Fruit fly (Drosophila melanogaster) whole organism, embryonic: ENCODE measurements around the gene Dfd.

ENCODE experiments used
- Adf1 ChIP-seq: fragments of 200-800 bp; sonication (Bioruptor generic); IDR thresholded peaks from 2 replicates; pipeline ENCODE4 v1.3.6; 2022; ENCODE audit warnings: missing biosample characterization, missing genetic modification characterization
- B-H1 ChIP-seq: fragments of 200-800 bp; sonication (Bioruptor generic); IDR thresholded peaks from 3 replicates; pipeline ENCODE4 v1.3.6; 2022; ENCODE audit warnings: missing biosample characterization, missing genetic modification characterization
- CG10147 ChIP-seq: fragments of 200-800 bp; sonication (Bioruptor generic); optimal IDR thresholded peaks from 2 replicates; lab custom pipeline; 2019; ENCODE audit warnings: missing biosample characterization, mild to moderate bottlenecking, missing genetic modification characterization, moderate library complexity
- CG11085 ChIP-seq: fragments of 200-800 bp; sonication (Bioruptor generic); IDR thresholded peaks from 2 replicates; pipeline ENCODE4 v1.3.6; 2022; ENCODE audit warnings: missing biosample characterization, missing genetic modification characterization
- CG11695 ChIP-seq: fragments of 200-800 bp; sonication (Bioruptor generic); IDR thresholded peaks from 3 replicates; pipeline ENCODE4 v1.3.6; 2022; ENCODE audit warnings: missing biosample characterization, missing genetic modification characterization
- CG12391 ChIP-seq: fragments of 200-800 bp; sonication (Bioruptor generic); optimal IDR thresholded peaks from 3 replicates; lab custom pipeline; 2018; ENCODE audit warnings: missing biosample characterization, mild to moderate bottlenecking, missing genetic modification characterization, moderate library complexity
- CG14965 ChIP-seq: fragments of 200-800 bp; sonication (Bioruptor generic); optimal IDR thresholded peaks from 2 replicates; lab custom pipeline; 2016; ENCODE audit warnings: missing biosample characterization, missing genetic modification characterization, borderline replicate concordance
- CG16815 ChIP-seq: fragments of 200-800 bp; sonication (Bioruptor generic); optimal IDR thresholded peaks from 3 replicates; lab custom pipeline; 2017; ENCODE audit warnings: missing biosample characterization, mild to moderate bottlenecking, missing genetic modification characterization
- CG42726 ChIP-seq: fragments of 200-800 bp; sonication (Bioruptor generic); IDR thresholded peaks from 2 replicates; pipeline ENCODE4 v1.3.6; 2022; ENCODE audit warnings: missing biosample characterization, missing genetic modification characterization; ENCODE audit not compliant: partially characterized antibody
- CG4424 ChIP-seq: fragments of 200-800 bp; sonication (Bioruptor generic); optimal IDR thresholded peaks from 3 replicates; lab custom pipeline; 2016; ENCODE audit warnings: missing biosample characterization, missing genetic modification characterization
- CG4617 ChIP-seq: fragments of 200-800 bp; sonication (Bioruptor generic); optimal IDR thresholded peaks from 3 replicates; lab custom pipeline; 2016; ENCODE audit warnings: missing biosample characterization, missing genetic modification characterization, borderline replicate concordance
- CG4707 ChIP-seq: fragments of 200-800 bp; sonication (Bioruptor generic); optimal IDR thresholded peaks from 2 replicates; lab custom pipeline; 2018; ENCODE audit warnings: missing biosample characterization, mild to moderate bottlenecking, missing genetic modification characterization, moderate library complexity
- CG5180 ChIP-seq: fragments of 200-800 bp; sonication (Bioruptor generic); optimal IDR thresholded peaks from 3 replicates; lab custom pipeline; 2017; ENCODE audit warnings: missing biosample characterization, missing genetic modification characterization, mild to moderate bottlenecking, moderate library complexity, missing genetic modification reagents
- CG5245 ChIP-seq: fragments of 200-800 bp; sonication (Bioruptor generic); optimal IDR thresholded peaks from 3 replicates; lab custom pipeline; 2016; ENCODE audit warnings: missing biosample characterization, missing genetic modification characterization
- CG7928 ChIP-seq: fragments of 200-800 bp; sonication (Bioruptor generic); optimal IDR thresholded peaks from 2 replicates; lab custom pipeline; 2017; ENCODE audit warnings: missing biosample characterization, mild to moderate bottlenecking, missing genetic modification characterization
- CG8089 ChIP-seq: fragments of 200-800 bp; sonication (Bioruptor generic); optimal IDR thresholded peaks from 3 replicates; lab custom pipeline; 2016; ENCODE audit warnings: missing biosample characterization, missing genetic modification characterization
- CG8281 ChIP-seq: fragments of 200-800 bp; sonication (Bioruptor generic); optimal IDR thresholded peaks from 2 replicates; lab custom pipeline; 2018; ENCODE audit warnings: missing biosample characterization, mild to moderate bottlenecking, missing genetic modification characterization, moderate library complexity
- CoRest ChIP-seq: fragments of 200-800 bp; sonication (Bioruptor generic); optimal IDR thresholded peaks from 3 replicates; lab custom pipeline; 2018; ENCODE audit warnings: missing biosample characterization, mild to moderate bottlenecking, missing genetic modification characterization, moderate library complexity
- D19A ChIP-seq: fragments of 200-800 bp; optimal IDR thresholded peaks from 3 replicates; lab custom pipeline; 2019; ENCODE audit warnings: missing biosample characterization, mild to moderate bottlenecking, missing genetic modification characterization, moderate library complexity
- Hmx ChIP-seq: fragments of 200-800 bp; sonication (Bioruptor generic); optimal IDR thresholded peaks from 2 replicates; lab custom pipeline; 2016; ENCODE audit warnings: missing biosample characterization, missing genetic modification characterization
- Hr51 ChIP-seq, 2 experiments: fragments of 200-800 bp; sonication (Bioruptor generic); optimal IDR thresholded peaks; 2 replicates in 1 of 2; 3 replicates in 1 of 2; lab custom pipeline; 2016 to 2018; ENCODE audit warnings: missing biosample characterization in 2 of 2, missing genetic modification characterization in 2 of 2, mild to moderate bottlenecking in 1 of 2, moderate library complexity in 1 of 2
- Kr ChIP-seq: fragments of 200-800 bp; sonication (Bioruptor generic); optimal IDR thresholded peaks from 2 replicates; lab custom pipeline; 2017; ENCODE audit warnings: missing biosample characterization, mild to moderate bottlenecking, missing genetic modification characterization
- Lim3 ChIP-seq: fragments of 200-800 bp; sonication (Bioruptor generic); IDR thresholded peaks from 2 replicates; pipeline ENCODE4 v1.3.6; 2022; ENCODE audit warnings: missing biosample characterization, missing genetic modification characterization
- Meics ChIP-seq: fragments of 200-800 bp; sonication (Bioruptor generic); optimal IDR thresholded peaks from 2 replicates; lab custom pipeline; 2017; ENCODE audit warnings: missing biosample characterization, mild to moderate bottlenecking, missing genetic modification characterization
- Rx ChIP-seq: fragments of 200-800 bp; sonication (Bioruptor generic); IDR thresholded peaks from 2 replicates; pipeline ENCODE4 v1.3.6; 2022; ENCODE audit warnings: missing biosample characterization, missing genetic modification characterization
- Sry-β ChIP-seq: fragments of 200-800 bp; sonication (Bioruptor generic); optimal IDR thresholded peaks from 2 replicates; lab custom pipeline; 2018; ENCODE audit warnings: missing biosample characterization, mild to moderate bottlenecking, missing genetic modification characterization, moderate library complexity
- ara ChIP-seq: fragments of 200-800 bp; sonication (Bioruptor generic); IDR thresholded peaks from 2 replicates; pipeline ENCODE4 v1.3.6; 2022; ENCODE audit warnings: missing biosample characterization, missing genetic modification characterization
- bbx ChIP-seq: fragments of 200-800 bp; sonication (Bioruptor generic); IDR thresholded peaks from 2 replicates; pipeline ENCODE4 v1.3.6; 2022; ENCODE audit warnings: missing biosample characterization, missing genetic modification characterization; ENCODE audit not compliant: partially characterized antibody
- chif ChIP-seq, 2 experiments: fragments of 200-800 bp; sonication (Bioruptor generic); optimal IDR thresholded peaks; 3 replicates each; lab custom pipeline; 2016; ENCODE audit warnings: missing biosample characterization in 2 of 2, missing genetic modification characterization in 2 of 2
- crol ChIP-seq: fragments of 200-800 bp; sonication (Bioruptor generic); IDR thresholded peaks from 2 replicates; pipeline ENCODE4 v1.3.6; 2022; ENCODE audit warnings: missing biosample characterization, missing genetic modification characterization
- dan ChIP-seq: fragments of 200-800 bp; sonication (Bioruptor generic); IDR thresholded peaks from 2 replicates; pipeline ENCODE4 v1.3.6; 2022; ENCODE audit warnings: missing biosample characterization, missing genetic modification characterization
- ken ChIP-seq: fragments of 200-800 bp; sonication (Bioruptor generic); IDR thresholded peaks from 3 replicates; pipeline ENCODE4 v1.3.6; 2022; ENCODE audit warnings: missing biosample characterization, missing genetic modification characterization
- lola ChIP-seq, 3 experiments: fragments of >200 bp in 2 of 3; fragments of 200-800 bp in 1 of 3; sonication (Bioruptor generic) in 1 of 3; optimal IDR thresholded peaks; 2 replicates each; lab custom pipeline; 2017 to 2019; ENCODE audit warnings: missing biosample characterization in 3 of 3, missing genetic modification characterization in 3 of 3, mild to moderate bottlenecking in 1 of 3, moderate library complexity in 1 of 3
- mld ChIP-seq: fragments of 200-800 bp; sonication (Bioruptor generic); IDR thresholded peaks from 3 replicates; pipeline ENCODE4 v1.3.6; 2022; ENCODE audit warnings: missing biosample characterization, missing genetic modification characterization; ENCODE audit not compliant: partially characterized antibody
- oc ChIP-seq: fragments of 200-800 bp; sonication (Bioruptor generic); optimal IDR thresholded peaks from 2 replicates; lab custom pipeline; 2018; ENCODE audit warnings: missing biosample characterization, mild to moderate bottlenecking, missing genetic modification characterization, moderate library complexity
- pan ChIP-seq, 4 experiments: fragments of >200 bp in 3 of 4; fragments of 200-800 bp in 1 of 4; sonication (Bioruptor generic) in 1 of 4; optimal IDR thresholded peaks in 3 of 4; IDR thresholded peaks in 1 of 4; 2 replicates each; pipeline versions ENCODE4 v1.3.6 to Lab custom; 2017 to 2022; ENCODE audit warnings: missing biosample characterization in 2 of 4, missing genetic modification characterization in 2 of 4, mixed read lengths in 1 of 4
- shn ChIP-seq: fragments of 200-800 bp; sonication (Bioruptor generic); optimal IDR thresholded peaks from 3 replicates; lab custom pipeline; 2016; ENCODE audit warnings: missing biosample characterization, missing genetic modification characterization
- sim ChIP-seq: fragments of 200-800 bp; sonication (Bioruptor generic); IDR thresholded peaks from 2 replicates; pipeline ENCODE4 v1.3.6; 2022; ENCODE audit warnings: missing biosample characterization, missing genetic modification characterization
- sna ChIP-seq: fragments of 200-800 bp; sonication (Bioruptor generic); IDR thresholded peaks from 2 replicates; pipeline ENCODE4 v1.3.6; 2022; ENCODE audit warnings: missing biosample characterization, missing genetic modification characterization; ENCODE audit not compliant: partially characterized antibody
- stc ChIP-seq: fragments of 200-800 bp; sonication (Bioruptor generic); IDR thresholded peaks from 2 replicates; pipeline ENCODE4 v1.3.6; 2022; ENCODE audit warnings: missing biosample characterization, missing genetic modification characterization
- sug ChIP-seq: fragments of 200-800 bp; optimal IDR thresholded peaks from 2 replicates; lab custom pipeline; 2019; ENCODE audit warnings: missing biosample characterization, mild to moderate bottlenecking, missing genetic modification characterization, moderate library complexity
- tio ChIP-seq: fragments of 200-800 bp; sonication (Bioruptor generic); optimal IDR thresholded peaks from 2 replicates; lab custom pipeline; 2017; ENCODE audit warnings: missing biosample characterization, missing genetic modification characterization, inconsistent platforms
- tna ChIP-seq: fragments of 200-800 bp; sonication (Bioruptor generic); IDR thresholded peaks from 2 replicates; pipeline ENCODE4 v1.3.6; 2022; ENCODE audit warnings: missing biosample characterization, missing genetic modification characterization; ENCODE audit not compliant: partially characterized antibody
- toy ChIP-seq: fragments of 200-800 bp; sonication (Bioruptor generic); IDR thresholded peaks from 2 replicates; pipeline ENCODE4 v1.3.6; 2022; ENCODE audit warnings: missing biosample characterization, missing genetic modification characterization
- ttk ChIP-seq: fragments of 200-800 bp; sonication (Bioruptor generic); IDR thresholded peaks from 2 replicates; pipeline ENCODE4 v2.1.2; 2022; ENCODE audit warnings: missing biosample characterization, missing genetic modification characterization
- unpg ChIP-seq: fragments of 200-800 bp; sonication (Bioruptor generic); optimal IDR thresholded peaks from 3 replicates; lab custom pipeline; 2018; ENCODE audit warnings: missing biosample characterization, mild to moderate bottlenecking, missing genetic modification characterization, moderate library complexity
- zen2 ChIP-seq: fragments of 200-800 bp; sonication (Bioruptor generic); IDR thresholded peaks from 3 replicates; pipeline ENCODE4 v1.3.6; 2022; ENCODE audit warnings: missing biosample characterization, missing genetic modification characterization; ENCODE audit not compliant: partially characterized antibody

Dfd gene

DNA sequence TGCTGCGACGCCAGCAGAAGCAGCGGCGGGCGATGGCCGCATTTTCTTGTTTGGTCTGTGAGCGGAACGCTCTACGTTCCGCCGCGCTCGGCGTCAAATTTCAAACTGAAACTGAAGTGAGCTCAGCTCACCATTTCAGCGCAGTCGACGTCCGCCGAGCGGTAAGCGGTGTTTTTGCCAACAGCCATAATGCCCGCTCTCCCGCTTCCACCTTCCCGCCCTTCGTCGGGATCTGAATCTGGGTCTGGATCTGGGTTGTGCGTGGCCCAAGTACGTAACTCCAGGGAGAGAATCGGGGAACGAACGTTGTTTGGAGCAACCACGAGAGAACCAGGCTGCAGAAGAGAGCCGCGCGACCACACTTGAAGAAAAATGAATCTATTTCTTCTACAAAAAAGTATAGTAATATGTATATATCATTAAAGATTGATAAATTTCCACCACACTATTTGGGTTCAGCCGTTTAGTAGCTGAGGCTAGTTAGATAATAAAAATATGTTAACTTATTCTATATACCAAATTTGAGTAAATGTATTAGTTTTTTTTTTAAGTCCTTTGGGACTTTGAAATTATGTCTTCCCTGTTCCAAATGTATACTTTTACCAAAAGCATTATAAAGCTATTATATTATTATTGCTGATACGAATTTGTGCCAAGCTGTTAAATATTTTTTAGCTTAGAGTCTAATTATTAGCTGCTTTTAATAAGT is 24.8 kb downstream of the Dfd start (continued):
- 0 out of 2 replicates have a peak, but pooled peaks have one; percentile 46 for TF ChIP-seq bbx
- no peak for TF ChIP-seq CG7928 (GFP tag; lab: Kevin White, UChicago)
- no peak for TF ChIP-seq Lim3 (GFP tag; lab: Robert Waterston, UW)
- TF ChIP-seq CoRest (tag; lab: Kevin White, UChicago): peak; percentile 39
- peak; percentile 12 for TF ChIP-seq CG5180
- peak; percentile 42 for TF ChIP-seq CG12391 (tag; lab: Kevin White, UChicago)
- 0 out of 3 replicates have a peak, but pooled peaks have one; percentile 55 for TF ChIP-seq mld (GFP tag; lab: Robert Waterston, UW)
- TF ChIP-seq CG11695 (GFP tag; lab: Robert Waterston, UW): no peak
- TF ChIP-seq Sry-β (GFP tag; lab: Kevin White, UChicago): no peak
- no peak for TF ChIP-seq CG11085 (GFP tag; lab: Robert Waterston, UW)
- TF ChIP-seq ara: 0 out of 2 replicates have a peak, but pooled peaks have one; percentile 21
- peak in 1 of 2 experiments; percentile 32 for TF ChIP-seq Hr51 (GFP tag; optimal IDR thresholded peaks at IDR 0.05; lab: Kevin White, UChicago)
- no peak for TF ChIP-seq tna (GFP tag; lab: Robert Waterston, UW)
- TF ChIP-seq tio (GFP tag; lab: Kevin White, UChicago): no peak
- no peak for TF ChIP-seq Rx (GFP tag; lab: Robert Waterston, UW)
- TF ChIP-seq B-H1: no peak
- no peak for TF ChIP-seq CG4707
- TF ChIP-seq Hmx (GFP tag; lab: Kevin White, UChicago): no peak
- TF ChIP-seq CG5245 (GFP tag; lab: Kevin White, UChicago): no peak
- TF ChIP-seq CG8089 (GFP tag; lab: Kevin White, UChicago): no peak
- TF ChIP-seq oc (tag; lab: Kevin White, UChicago): no peak
- peak; percentile 28 for TF ChIP-seq unpg (GFP tag; lab: Kevin White, UChicago)
- 0 out of 3 replicates have a peak, but pooled peaks have one; percentile 14 for TF ChIP-seq ken (GFP tag; lab: Robert Waterston, UW)
- TF ChIP-seq CG16815 (GFP tag; lab: Kevin White, UChicago): peak; percentile 14
- peak; percentile 28 for TF ChIP-seq D19A (tag; lab: Kevin White, UChicago)
- TF ChIP-seq sna (GFP tag; lab: Robert Waterston, UW): no peak
- TF ChIP-seq stc (GFP tag; lab: Robert Waterston, UW): no peak
- TF ChIP-seq toy: no peak
- TF ChIP-seq CG4424 (GFP tag; lab: Kevin White, UChicago): peak; percentile 15
- no peak for TF ChIP-seq CG4617 (GFP tag; lab: Kevin White, UChicago)
- no peak for TF ChIP-seq ttk (GFP tag; lab: Robert Waterston, UW)
- no peak for TF ChIP-seq CG42726
- TF ChIP-seq CG8281 (tag; lab: Kevin White, UChicago): no peak
- TF ChIP-seq shn (GFP tag; lab: Kevin White, UChicago): no peak
- TF ChIP-seq sug (tag; lab: Kevin White, UChicago): no peak
- no peak for TF ChIP-seq chif (GFP tag; optimal IDR thresholded peaks at IDR 0.05; lab: Kevin White, UChicago)
- TF ChIP-seq sim: 0 out of 2 replicates have a peak, but pooled peaks have one; percentile 13
- no peak for TF ChIP-seq CG14965 (GFP tag; lab: Kevin White, UChicago)
- peak in 1 of 3 experiments; percentile 60 for TF ChIP-seq lola (GFP tag; optimal IDR thresholded peaks at IDR 0.05; lab: Kevin White, UChicago)
- no peak for TF ChIP-seq CG10147 (GFP tag; lab: Kevin White, UChicago)
- TF ChIP-seq crol (GFP tag; lab: Robert Waterston, UW): peak; percentile 90
- TF ChIP-seq Meics (GFP tag; lab: Kevin White, UChicago): peak; percentile 15
- TF ChIP-seq dan (GFP tag; lab: Robert Waterston, UW): no peak
- peak; percentile 36; the same call in 1 of the 3 replicates for TF ChIP-seq zen2 (GFP tag; lab: Robert Waterston, UW)
- no peak for TF ChIP-seq pan (optimal IDR thresholded peaks at IDR 0.05; lab: Kevin White, UChicago)
- peak in 1 of 2 experiments; percentile 5 for TF ChIP-seq pan (GFP tag; optimal IDR thresholded peaks at IDR 0.05 in 1 of 2, IDR thresholded peaks at IDR 0.05 in 1 of 2)
- peak; percentile 8 for TF ChIP-seq Kr (GFP tag; lab: Kevin White, UChicago)
- TF ChIP-seq Adf1 (GFP tag; lab: Robert Waterston, UW): peak; percentile 87
